Worm (Caenorhabditis elegans): ENCODE data around the gene pbo-5.

Gene pbo-5

ce11 chrV:20891871-20892270 lies 23.4 kb upstream of the pbo-5 start:
- TF ChIP-seq nhr-6 (tag; optimal IDR thresholded peaks at IDR 0.05) = no peak
- no peak for TF ChIP-seq nhr-12 (tag; optimal IDR thresholded peaks at IDR 0.05)
- TF ChIP-seq zag-1 (tag; optimal IDR thresholded peaks at IDR 0.05) = no peak
- TF ChIP-seq ZK546.5 (tag; optimal IDR thresholded peaks at IDR 0.05) = no peak
- TF ChIP-seq nhr-23 (tag; optimal IDR thresholded peaks at IDR 0.05) = no peak
- no peak for TF ChIP-seq nhr-10 (tag; optimal IDR thresholded peaks at IDR 0.05)
- no peak for TF ChIP-seq mbf-1 (tag; optimal IDR thresholded peaks at IDR 0.05)

- TF ChIP-seq nhr-129 (tag; optimal IDR thresholded peaks at IDR 0.05) = peak; percentile 42
- peak; percentile 18 for TF ChIP-seq crh-2 (tag; optimal IDR thresholded peaks at IDR 0.05)
- no peak for TF ChIP-seq sma-3 (GFP tag; optimal IDR thresholded peaks at IDR 0.05)
- peak; percentile 63 for TF ChIP-seq nhr-25 (tag; optimal IDR thresholded peaks at IDR 0.05)
- TF ChIP-seq fos-1 (tag; optimal IDR thresholded peaks at IDR 0.05) = peak; percentile 30
- no peak for TF ChIP-seq ceh-82 (tag; optimal IDR thresholded peaks at IDR 0.05)
- peak; percentile 32 for TF ChIP-seq C34F6.9 (tag; optimal IDR thresholded peaks at IDR 0.05)
- TF ChIP-seq unc-55 (GFP tag; optimal IDR thresholded peaks at IDR 0.05) = no peak
- TF ChIP-seq sma-9 (GFP tag; optimal IDR thresholded peaks at IDR 0.05) = peak; percentile 12
- TF ChIP-seq sma-9 (tag; optimal IDR thresholded peaks at IDR 0.05) = no peak
These were observed 11.9 kb upstream of the pbo-5 start, which contains the start of gene amx-3 for ce11 chrV:20903167-20904093. Gene amx-3 (minus strand): TSS chrV:20903714.

- TF ChIP-seq Y55F3AM.14 (GFP tag; optimal IDR thresholded peaks at IDR 0.05) (no peak), ceh-82 (tag; optimal IDR thresholded peaks at IDR 0.05) (no peak), unc-39 (tag; optimal IDR thresholded peaks at IDR 0.05) (no peak), ztf-4 (tag; optimal IDR thresholded peaks at IDR 0.05) (no peak), sma-9 (GFP tag; optimal IDR thresholded peaks at IDR 0.05) (no peak), sma-9 (tag; optimal IDR thresholded peaks at IDR 0.05) (no peak), C34F6.9 (tag; optimal IDR thresholded peaks at IDR 0.05) (no peak), R02D3.7 (tag; optimal IDR thresholded peaks at IDR 0.05) (no peak), nhr-6 (tag; optimal IDR thresholded peaks at IDR 0.05) (no peak), sem-4 (tag; optimal IDR thresholded peaks at IDR 0.05) (no peak), peb-1 (tag; optimal IDR thresholded peaks at IDR 0.05) (no peak), nhr-10 (tag; optimal IDR thresholded peaks at IDR 0.05) (no peak), mab-5 (tag; optimal IDR thresholded peaks at IDR 0.05) (no peak), nhr-12 (tag; optimal IDR thresholded peaks at IDR 0.05) (no peak), blmp-1 (tag; optimal IDR thresholded peaks at IDR 0.05; ENCODE audit: insufficient read depth) (no peak), lsy-2 (tag; optimal IDR thresholded peaks at IDR 0.05) (no peak), lin-11 (tag; optimal IDR thresholded peaks at IDR 0.05) (no peak), dmd-4 (tag; optimal IDR thresholded peaks at IDR 0.05) (no peak), ztf-1 (GFP tag; conservative IDR thresholded peaks at IDR 0.05) (no peak), nhr-237 (tag; optimal IDR thresholded peaks at IDR 0.05) (no peak), elt-1 (tag; optimal IDR thresholded peaks at IDR 0.05) (no peak)
These were observed 11.3 kb upstream of the pbo-5 start, which contains the start of gene acs-12 for ce11 chrV:20904094-20904268. Gene acs-12 (plus strand): TSS chrV:20904169.

ce11 chrV:20906977-20907376 lies 8.3 kb upstream of the pbo-5 start:
- TF ChIP-seq unc-39 (tag; optimal IDR thresholded peaks at IDR 0.05) = no peak
- TF ChIP-seq nhr-23 (tag; optimal IDR thresholded peaks at IDR 0.05) = no peak
- no peak for TF ChIP-seq R02D3.7 (tag; optimal IDR thresholded peaks at IDR 0.05)
- TF ChIP-seq ztf-11 (tag; optimal IDR thresholded peaks at IDR 0.05) = no peak
- TF ChIP-seq ceh-16 (tag; optimal IDR thresholded peaks at IDR 0.05) = no peak
- TF ChIP-seq unc-62 (GFP tag; optimal IDR thresholded peaks at IDR 0.05) = no peak
- no peak for TF ChIP-seq sma-9 (GFP tag; optimal IDR thresholded peaks at IDR 0.05)
- no peak for TF ChIP-seq sma-9 (tag; optimal IDR thresholded peaks at IDR 0.05)

- TF ChIP-seq gmeb-1 (tag; optimal IDR thresholded peaks at IDR 0.05) (no peak), snpc-4 (tag; optimal IDR thresholded peaks at IDR 0.05) (no peak), nhr-6 (tag; optimal IDR thresholded peaks at IDR 0.05) (no peak), zag-1 (tag; optimal IDR thresholded peaks at IDR 0.05) (no peak)
These were observed 5.5 kb upstream of the pbo-5 start for ce11 chrV:20909761-20910160.

All from whole organism, L2 larva.